Fruit fly (Drosophila melanogaster) whole organism, wandering third instar larva: ENCODE data around the gene CG6931.

ENCODE experiments used
- Abd-B ChIP-seq: fragments of >200 bp; optimal IDR thresholded peaks from 2 replicates; lab custom pipeline; 2017; ENCODE audit warnings: missing biosample characterization, missing genetic modification characterization
- CG32264 ChIP-seq: fragments of 200-800 bp; sonication (Bioruptor generic); optimal IDR thresholded peaks from 2 replicates; lab custom pipeline; 2016; ENCODE audit warnings: missing biosample characterization, missing genetic modification characterization
- CG9705 ChIP-seq: fragments of 200-800 bp; sonication (Bioruptor generic); optimal IDR thresholded peaks from 2 replicates; lab custom pipeline; 2018; ENCODE audit warnings: missing biosample characterization, mild to moderate bottlenecking, missing genetic modification characterization
- CrebA ChIP-seq: fragments of 200-800 bp; sonication (Bioruptor generic); optimal IDR thresholded peaks from 2 replicates; lab custom pipeline; 2016; ENCODE audit warnings: missing biosample characterization, mild to moderate bottlenecking, missing genetic modification characterization, borderline replicate concordance
- Dfd ChIP-seq: fragments of >200 bp; optimal IDR thresholded peaks from 2 replicates; lab custom pipeline; 2017; ENCODE audit warnings: missing biosample characterization, missing genetic modification characterization
- Dif ChIP-seq: fragments of 200-275, 200-300 bp; sonication (Bioruptor generic); optimal IDR thresholded peaks from 2 replicates; lab custom pipeline; 2018; ENCODE audit warnings: missing biosample characterization, missing genetic modification characterization; ENCODE audit not compliant: partially characterized antibody
- GATAd ChIP-seq: sonication (Bioruptor generic); optimal IDR thresholded peaks from 2 replicates; lab custom pipeline; 2016; ENCODE audit warnings: missing biosample characterization, missing genetic modification characterization
- HLH106 ChIP-seq: fragments of 200-800 bp; optimal IDR thresholded peaks from 3 replicates; lab custom pipeline; 2019; ENCODE audit warnings: missing biosample characterization, mild to moderate bottlenecking, missing genetic modification characterization, moderate library complexity
- Hnf4 ChIP-seq: fragments of 200-800 bp; sonication (Bioruptor generic); optimal IDR thresholded peaks from 2 replicates; lab custom pipeline; 2016; ENCODE audit warnings: missing biosample characterization, mild to moderate bottlenecking, missing genetic modification characterization
- Hr78 ChIP-seq: fragments of >200 bp; optimal IDR thresholded peaks from 2 replicates; lab custom pipeline; 2017; ENCODE audit warnings: missing biosample characterization, missing genetic modification characterization
- Hr83 ChIP-seq: fragments of 200-300 bp; sonication (Bioruptor generic); optimal IDR thresholded peaks from 2 replicates; lab custom pipeline; 2016; ENCODE audit warnings: missing biosample characterization, mild to moderate bottlenecking, missing genetic modification characterization, moderate library complexity; ENCODE audit not compliant: poor library complexity, severe bottlenecking
- Jra ChIP-seq: sonication (Bioruptor generic); optimal IDR thresholded peaks from 2 replicates; lab custom pipeline; 2016; ENCODE audit warnings: missing biosample characterization, missing genetic modification characterization
- Mio ChIP-seq: sonication (Bioruptor generic); optimal IDR thresholded peaks from 2 replicates; lab custom pipeline; 2016; ENCODE audit warnings: missing biosample characterization, missing genetic modification characterization
- Myc ChIP-seq: fragments of >200 bp; optimal IDR thresholded peaks from 2 replicates; lab custom pipeline; 2017
- N ChIP-seq: fragments of >200 bp; optimal IDR thresholded peaks from 2 replicates; lab custom pipeline; 2018; ENCODE audit warnings: missing biosample characterization, missing external identifiers, missing genetic modification characterization
- OdsH ChIP-seq: fragments of 200-800 bp; sonication (Bioruptor generic); optimal IDR thresholded peaks from 2 replicates; lab custom pipeline; 2016; ENCODE audit warnings: missing biosample characterization, mild to moderate bottlenecking, missing genetic modification characterization
- Rel ChIP-seq, 2 experiments: fragments of 200-800 bp; sonication (Bioruptor generic) in 1 of 2; optimal IDR thresholded peaks; 2 replicates in 1 of 2; 3 replicates in 1 of 2; lab custom pipeline; 2016 to 2019; ENCODE audit warnings: mild to moderate bottlenecking in 2 of 2, missing biosample characterization in 2 of 2, missing genetic modification characterization in 2 of 2, moderate library complexity in 1 of 2
- Sp1 ChIP-seq: fragments of 200-800 bp; sonication (Bioruptor generic); optimal IDR thresholded peaks from 3 replicates; lab custom pipeline; 2019; ENCODE audit warnings: missing biosample characterization, mild to moderate bottlenecking, missing genetic modification characterization, moderate library complexity
- Vsx2 ChIP-seq: fragments of 200-300, 225-300 bp; sonication (Bioruptor generic); optimal IDR thresholded peaks from 2 replicates; lab custom pipeline; 2018; ENCODE audit warnings: missing biosample characterization, missing genetic modification characterization; ENCODE audit not compliant: partially characterized antibody
- br ChIP-seq: fragments of 200-800 bp; sonication (Bioruptor generic); optimal IDR thresholded peaks from 2 replicates; lab custom pipeline; 2016; ENCODE audit warnings: missing biosample characterization, missing genetic modification characterization
- brk ChIP-seq: fragments of 200-800 bp; sonication (Bioruptor generic); optimal IDR thresholded peaks from 2 replicates; lab custom pipeline; 2016; ENCODE audit warnings: missing biosample characterization, mild to moderate bottlenecking, missing genetic modification characterization
- dl ChIP-seq, 2 experiments: fragments of 175-275, 200-275 bp in 1 of 2; fragments of 200-275 bp in 1 of 2; sonication (Bioruptor generic); optimal IDR thresholded peaks; lab custom pipeline; 2018; ENCODE audit warnings: mild to moderate bottlenecking in 2 of 2, missing biosample characterization in 2 of 2, missing genetic modification characterization in 2 of 2, moderate library complexity in 2 of 2; ENCODE audit not compliant: partially characterized antibody in 2 of 2, insufficient read depth in 1 of 2
- dmrt93B ChIP-seq: fragments of 200-800 bp; sonication (Bioruptor generic); optimal IDR thresholded peaks from 2 replicates; lab custom pipeline; 2018; ENCODE audit warnings: missing biosample characterization, mild to moderate bottlenecking, missing genetic modification characterization
- dsf ChIP-seq: sonication (Bioruptor generic); optimal IDR thresholded peaks from 2 replicates; lab custom pipeline; 2016; ENCODE audit warnings: missing biosample characterization, missing genetic modification characterization, borderline replicate concordance
- ey ChIP-seq: fragments of 200-800 bp; sonication (Bioruptor generic); optimal IDR thresholded peaks from 2 replicates; lab custom pipeline; 2016; ENCODE audit warnings: missing biosample characterization, missing genetic modification characterization
- foxo ChIP-seq, 2 experiments: fragments of 200-800 bp; sonication (Bioruptor generic); optimal IDR thresholded peaks; 2 replicates in 1 of 2; 3 replicates in 1 of 2; lab custom pipeline; 2016 to 2017; ENCODE audit warnings: missing biosample characterization in 2 of 2, missing genetic modification characterization in 2 of 2
- fru ChIP-seq: fragments of 200-800 bp; sonication (Bioruptor generic); optimal IDR thresholded peaks from 3 replicates; lab custom pipeline; 2016; ENCODE audit warnings: missing biosample characterization, mild to moderate bottlenecking, missing genetic modification characterization
- h ChIP-seq: fragments of 200-800 bp; sonication (Bioruptor generic); optimal IDR thresholded peaks from 3 replicates; lab custom pipeline; 2016; ENCODE audit warnings: missing biosample characterization, mild to moderate bottlenecking, missing genetic modification characterization
- jim ChIP-seq: fragments of 175-275, 200-325 bp; sonication (Bioruptor generic); optimal IDR thresholded peaks from 2 replicates; lab custom pipeline; 2016; ENCODE audit warnings: missing biosample characterization, mild to moderate bottlenecking, missing genetic modification characterization
- lola ChIP-seq: fragments of >200 bp; optimal IDR thresholded peaks from 2 replicates; lab custom pipeline; 2017; ENCODE audit warnings: missing biosample characterization, missing genetic modification characterization
- pan ChIP-seq: fragments of >200 bp; optimal IDR thresholded peaks from 2 replicates; lab custom pipeline; 2017
- psq ChIP-seq: fragments of 200-800 bp; sonication (Bioruptor generic); optimal IDR thresholded peaks from 3 replicates; lab custom pipeline; 2017; ENCODE audit warnings: missing biosample characterization, mild to moderate bottlenecking, missing genetic modification characterization, moderate library complexity
- rgr ChIP-seq: fragments of 200-800 bp; sonication (Bioruptor generic); optimal IDR thresholded peaks from 3 replicates; lab custom pipeline; 2016; ENCODE audit warnings: missing biosample characterization, mild to moderate bottlenecking, missing genetic modification characterization
- sage ChIP-seq: fragments of 200-800 bp; sonication (Bioruptor generic); optimal IDR thresholded peaks from 2 replicates; lab custom pipeline; 2016; ENCODE audit warnings: missing biosample characterization, mild to moderate bottlenecking, missing genetic modification characterization
- sv ChIP-seq: fragments of 200-800 bp; sonication (Bioruptor generic); optimal IDR thresholded peaks from 3 replicates; lab custom pipeline; 2016; ENCODE audit warnings: missing biosample characterization, missing genetic modification characterization
- tai ChIP-seq: sonication (Bioruptor generic); optimal IDR thresholded peaks from 2 replicates; lab custom pipeline; 2016; ENCODE audit warnings: missing biosample characterization, missing genetic modification characterization
- usp ChIP-seq: fragments of >200 bp; optimal IDR thresholded peaks from 2 replicates; lab custom pipeline; 2017; ENCODE audit warnings: missing biosample characterization, missing genetic modification characterization
- woc ChIP-seq: sonication (Bioruptor generic); optimal IDR thresholded peaks from 2 replicates; lab custom pipeline; 2016; ENCODE audit warnings: missing biosample characterization, mild to moderate bottlenecking, missing genetic modification characterization

Gene CG6931

DNA sequence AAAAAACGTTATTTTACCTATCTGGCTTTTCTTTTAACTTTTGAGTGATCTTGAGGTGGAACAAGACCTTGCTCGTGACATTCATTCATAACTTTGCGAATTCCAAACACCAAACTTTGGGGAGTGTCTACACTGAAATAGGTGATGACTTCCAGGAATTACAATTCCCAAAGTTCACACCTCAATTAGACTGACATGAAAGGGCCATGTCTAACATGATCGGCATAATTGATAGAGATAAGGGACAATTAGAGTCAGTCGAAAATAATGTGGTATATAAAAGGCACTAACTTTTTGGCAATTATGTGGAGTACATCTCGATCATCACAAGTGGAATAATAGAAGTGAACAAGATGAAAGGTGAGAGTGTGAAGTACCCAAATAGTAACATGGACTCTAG, 14.7 kb upstream of the CG6931 start, which contains the start of gene CG43896 (continued):
- TF ChIP-seq Rel (GFP tag; optimal IDR thresholded peaks at IDR 0.05; lab: Kevin White, UChicago) (no peak), Rel (tag; optimal IDR thresholded peaks at IDR 0.05; lab: Kevin White, UChicago) (no peak)

DNA sequence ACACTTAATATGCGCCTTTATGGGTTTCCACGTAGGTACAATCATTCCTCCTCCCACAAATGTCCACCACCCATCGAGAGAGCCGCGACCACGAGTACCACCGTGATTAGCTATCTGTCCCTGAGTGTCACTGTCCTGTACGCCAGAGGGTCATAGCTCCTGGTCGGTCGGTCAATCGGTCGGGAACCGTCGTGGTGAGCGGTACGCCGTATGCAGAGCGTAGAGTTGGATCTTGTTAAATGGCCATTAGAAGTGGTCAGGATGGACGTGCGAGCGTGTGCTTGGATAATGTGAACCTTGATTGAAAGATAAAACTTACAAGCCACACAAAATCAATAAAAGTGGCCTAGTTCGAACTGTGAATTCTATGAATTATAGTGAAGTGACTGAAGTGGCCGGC, 5.9 kb upstream of the CG6931 start, which contains the start of gene CG6938:
Gene CG6938, plus strand, starts transcription at position 301 of the 400 bp plus-strand sequence.
- no peak for TF ChIP-seq ey (GFP tag; lab: Kevin White, UChicago)
- TF ChIP-seq Dfd (GFP tag; lab: Kevin White, UChicago), result no peak
- TF ChIP-seq OdsH (GFP tag; lab: Kevin White, UChicago), result no peak
- TF ChIP-seq usp (GFP tag; lab: Kevin White, UChicago), result no peak
- TF ChIP-seq Dif, result no peak
- no peak for TF ChIP-seq dmrt93B
- TF ChIP-seq Vsx2 (GFP tag; lab: Kevin White, UChicago), result no peak
- TF ChIP-seq N, result no peak
- TF ChIP-seq dl (GFP tag; optimal IDR thresholded peaks at IDR 0.05; lab: Kevin White, UChicago; ENCODE audit: insufficient read depth in 1 of 2, partially characterized antibody in 2 of 2), result no peak

DNA sequence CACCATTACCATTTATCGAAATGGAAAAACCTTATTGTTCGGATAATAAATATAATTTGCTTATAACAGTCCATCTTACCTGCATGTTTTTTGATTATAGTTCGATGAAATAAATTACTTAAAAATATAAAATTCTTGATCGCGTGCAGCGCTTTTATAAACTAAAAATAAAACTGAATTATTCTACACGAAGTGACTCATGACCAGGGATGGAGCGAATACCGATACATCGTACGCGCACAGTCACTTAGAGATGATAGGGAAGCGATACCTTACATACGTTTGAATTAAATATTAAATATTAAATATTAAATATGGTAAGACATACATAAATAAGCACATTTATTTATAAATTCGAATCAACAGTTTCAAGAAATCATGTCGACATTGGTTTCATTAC, 2.4 kb downstream of the CG6931 start, which contains the start of gene viaf:
Gene viaf, minus strand, starts transcription at position 220 of the 400 bp plus-strand sequence.
- no peak for TF ChIP-seq br (GFP tag; lab: Kevin White, UChicago)
- no peak for TF ChIP-seq lola (GFP tag; lab: Kevin White, UChicago)
- TF ChIP-seq dsf (GFP tag; lab: Kevin White, UChicago), result no peak
- TF ChIP-seq CrebA (GFP tag; lab: Kevin White, UChicago), result no peak
- no peak for TF ChIP-seq Myc (lab: Kevin White, UChicago)
- TF ChIP-seq dl (GFP tag; optimal IDR thresholded peaks at IDR 0.05; lab: Kevin White, UChicago; ENCODE audit: insufficient read depth in 1 of 2, partially characterized antibody in 2 of 2), result no peak
- no peak for TF ChIP-seq Dif
- no peak for TF ChIP-seq Hnf4 (GFP tag; lab: Kevin White, UChicago)
- peak; percentile 49 for TF ChIP-seq HLH106 (tag; lab: Kevin White, UChicago)
- TF ChIP-seq ey (GFP tag; lab: Kevin White, UChicago), result no peak
- no peak for TF ChIP-seq brk
- TF ChIP-seq OdsH (GFP tag; lab: Kevin White, UChicago), result peak; percentile 10
- TF ChIP-seq Mio, result no peak
- TF ChIP-seq Jra, result peak; percentile 81
- TF ChIP-seq usp (GFP tag; lab: Kevin White, UChicago), result no peak
- TF ChIP-seq Hr78, result no peak
- TF ChIP-seq N, result no peak
- peak in 1 of 2 experiments; percentile 40 for TF ChIP-seq foxo (GFP tag; optimal IDR thresholded peaks at IDR 0.05; lab: Kevin White, UChicago)
- TF ChIP-seq Dfd (GFP tag; lab: Kevin White, UChicago), result no peak
- peak; percentile 43 for TF ChIP-seq sage (GFP tag; lab: Kevin White, UChicago)
- no peak for TF ChIP-seq tai (GFP tag; lab: Kevin White, UChicago)
- no peak for TF ChIP-seq psq (GFP tag; lab: Kevin White, UChicago)
- TF ChIP-seq fru (GFP tag; lab: Kevin White, UChicago), result no peak
- no peak for TF ChIP-seq Sp1 (GFP tag; lab: Kevin White, UChicago)
- TF ChIP-seq rgr (GFP tag; lab: Kevin White, UChicago), result peak; percentile 61
- peak; percentile 39 for TF ChIP-seq Hr83 (GFP tag; lab: Kevin White, UChicago)
- no peak for TF ChIP-seq h (GFP tag; lab: Kevin White, UChicago)
- TF ChIP-seq Rel (GFP tag; optimal IDR thresholded peaks at IDR 0.05; lab: Kevin White, UChicago), result no peak
- no peak for TF ChIP-seq Rel (tag; optimal IDR thresholded peaks at IDR 0.05; lab: Kevin White, UChicago)
- TF ChIP-seq Vsx2 (GFP tag; lab: Kevin White, UChicago), result no peak
- TF ChIP-seq GATAd (GFP tag; lab: Kevin White, UChicago), result no peak
- peak; percentile 2 for TF ChIP-seq sv (GFP tag; lab: Kevin White, UChicago)
- TF ChIP-seq pan (lab: Kevin White, UChicago), result no peak
- TF ChIP-seq jim (GFP tag; lab: Kevin White, UChicago), result no peak
- no peak for TF ChIP-seq woc (GFP tag; lab: Kevin White, UChicago)
- TF ChIP-seq CG9705, result no peak
- no peak for TF ChIP-seq Abd-B (GFP tag; lab: Kevin White, UChicago)
- no peak for TF ChIP-seq dmrt93B
- TF ChIP-seq CG32264 (GFP tag; lab: Kevin White, UChicago), result no peak
